Worm (Caenorhabditis elegans) whole organism, mixed stage, embryonic: ENCODE measurements around the gene vit-2.
"Not testable (repeated sequence)": the region's sequence is repeated elsewhere in the genome, so short reads cannot be mapped to it uniquely, and the experiment has no call there.

Source experiments
- blmp-1 ChIP-seq: fragments of 150-350 bp; optimal IDR thresholded peaks from 2 replicates; lab custom pipeline; 2014; ENCODE audit warnings: missing biosample characterization, missing genetic modification characterization
- elt-3 ChIP-seq: fragments of 150-350 bp; optimal IDR thresholded peaks from 2 replicates; lab custom pipeline; 2014; ENCODE audit warnings: missing biosample characterization, missing genetic modification characterization
- nhr-12 ChIP-seq: fragments of 150-350 bp; optimal IDR thresholded peaks from 2 replicates; lab custom pipeline; 2014; ENCODE audit warnings: missing biosample characterization, missing genetic modification characterization

ce11 chrX:5056199-5056598 lies 44.6 kb upstream of the vit-2 start:
- not testable (repeated sequence) for TF ChIP-seq nhr-12, blmp-1, elt-3 (tag; lab: Kevin White, UChicago)
